Worm (Caenorhabditis elegans): ENCODE results near the gene mth-1.

mth-1 gene

ce11 chrII:4157817-4158216 lies 45.8 kb downstream of the mth-1 start:
- no peak for TF ChIP-seq him-1 (tag; optimal IDR thresholded peaks at IDR 0.05)
- no peak for TF ChIP-seq snpc-4 (GFP tag; optimal IDR thresholded peaks at IDR 0.05)
- TF ChIP-seq snpc-4 (tag; optimal IDR thresholded peaks at IDR 0.05), result no peak
- no peak for TF ChIP-seq snpc-3.4 (tag; optimal IDR thresholded peaks at IDR 0.05)
- TF ChIP-seq akir-1 (GFP tag; optimal IDR thresholded peaks at IDR 0.05), result no peak
- TF ChIP-seq ZK185.1 (tag; optimal IDR thresholded peaks at IDR 0.05; ENCODE audit: poor library complexity, severe bottlenecking), result no peak
- TF ChIP-seq tbp1 (GFP tag; optimal IDR thresholded peaks at IDR 0.05), result no peak
- TF ChIP-seq pha-4 (tag; optimal IDR thresholded peaks at IDR 0.05), result no peak
- no peak for TF ChIP-seq let-526 (GFP tag; IDR thresholded peaks at IDR 0.05)
- TF ChIP-seq hrde-1 (tag; optimal IDR thresholded peaks at IDR 0.05; ENCODE audit: borderline replicate concordance), result no peak
- no peak for TF ChIP-seq bed-1 (GFP tag; IDR thresholded peaks at IDR 0.05)

DNA sequence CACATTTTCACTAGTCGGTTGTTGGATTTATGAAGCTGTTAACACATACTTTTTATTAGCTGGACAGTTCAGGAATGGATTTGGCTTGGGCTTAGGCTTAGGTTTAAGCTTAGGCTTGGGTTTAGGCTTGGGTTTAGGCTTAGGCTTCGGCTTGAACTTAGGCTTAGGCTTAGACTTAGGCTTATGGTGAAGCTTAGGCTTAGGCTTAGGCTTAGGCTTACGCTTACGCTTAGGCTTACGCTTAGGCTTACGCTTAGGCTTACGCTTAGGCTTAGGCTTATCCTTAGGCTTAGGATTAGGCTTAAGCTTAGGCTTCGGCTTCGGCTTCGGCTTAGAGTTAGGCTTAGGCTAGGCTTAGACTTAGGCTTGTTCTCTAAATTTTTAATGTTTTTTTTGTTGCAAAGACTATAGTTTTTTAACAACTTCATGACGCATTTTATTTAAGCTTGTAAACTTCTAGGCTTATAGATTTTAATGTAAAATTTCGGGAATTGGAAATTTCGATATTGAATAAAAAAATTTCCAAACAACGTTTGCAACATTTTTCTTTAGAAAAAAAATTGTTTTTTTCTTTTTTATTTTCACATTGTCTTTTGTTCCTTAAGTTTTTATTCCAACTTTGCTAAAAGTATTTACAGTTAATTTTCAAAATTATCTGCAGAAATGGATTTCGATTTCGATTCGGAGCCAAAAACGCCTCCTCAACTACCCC lies 48.3 kb downstream of the mth-1 start, which contains the start of gene R03H10.2:
TSS of gene R03H10.2 (plus strand) at position 662 of the 712 bp plus-strand sequence.
- TF ChIP-seq madf-6 (GFP tag; IDR thresholded peaks at IDR 0.05) (no peak), F22D6.2 (tag; optimal IDR thresholded peaks at IDR 0.05) (no peak), sptf-2 (GFP tag; optimal IDR thresholded peaks at IDR 0.05) (no peak), ceh-58 (GFP tag; IDR thresholded peaks at IDR 0.05) (no peak), lag-1 (GFP tag; IDR thresholded peaks at IDR 0.05) (no peak), F37B4.10 (GFP tag; IDR thresholded peaks at IDR 0.05) (no peak), zim-3 (tag; optimal IDR thresholded peaks at IDR 0.05) (no peak), Y53F4B.3 (GFP tag; IDR thresholded peaks at IDR 0.05) (no peak), pha-4 (tag; optimal IDR thresholded peaks at IDR 0.05) (no peak), mes-4 (tag; optimal IDR thresholded peaks at IDR 0.05) (no peak), F57C9.4 (tag; optimal IDR thresholded peaks at IDR 0.05) (no peak), snpc-4 (GFP tag; optimal IDR thresholded peaks at IDR 0.05) (no peak), snpc-4 (tag; optimal IDR thresholded peaks at IDR 0.05) (no peak), ccch-3 (GFP tag; optimal IDR thresholded peaks at IDR 0.05) (no peak), hsf-1 (GFP tag; IDR thresholded peaks at IDR 0.05) (no peak)

ce11 chrII:4152864-4153263 lies 50.7 kb downstream of the mth-1 start:
- TF ChIP-seq hsf-1 (GFP tag; IDR thresholded peaks at IDR 0.05) (no peak), hmg-20 (GFP tag; IDR thresholded peaks at IDR 0.05) (no peak), ztf-18 (tag; optimal IDR thresholded peaks at IDR 0.05) (no peak), mcd-1 (GFP tag; IDR thresholded peaks at IDR 0.05) (no peak), ztf-22 (GFP tag; optimal IDR thresholded peaks at IDR 0.05) (no peak), K11D2.4 (GFP tag; IDR thresholded peaks at IDR 0.05) (no peak), F23B12.7 (tag; optimal IDR thresholded peaks at IDR 0.05; ENCODE audit: insufficient read depth) (no peak), nhr-120 (GFP tag; IDR thresholded peaks at IDR 0.05) (no peak), ceh-91 (GFP tag; IDR thresholded peaks at IDR 0.05) (no peak), cebp-1 (GFP tag; IDR thresholded peaks at IDR 0.05) (no peak), cebp-1 (tag; optimal IDR thresholded peaks at IDR 0.05) (no peak), xnd-1 (tag; optimal IDR thresholded peaks at IDR 0.05) (no peak), aptf-3 (GFP tag; IDR thresholded peaks at IDR 0.05) (no peak), cebp-2 (GFP tag; IDR thresholded peaks at IDR 0.05) (no peak), ztf-26 (tag; optimal IDR thresholded peaks at IDR 0.05) (no peak), C17E4.6 (GFP tag; IDR thresholded peaks at IDR 0.05) (no peak), Y95B8A.8 (GFP tag; IDR thresholded peaks at IDR 0.05) (no peak), let-607 (tag; optimal IDR thresholded peaks at IDR 0.05) (no peak)
